Worm (Caenorhabditis elegans) whole organism, L2 larva: ENCODE results near the gene C07A9.5.

ENCODE experiments used
- sma-9 ChIP-seq, 2 experiments: fragments of 150-350 bp in 1 of 2; sonication (generic microtip) in 1 of 2; optimal IDR thresholded peaks; 2 replicates each; lab custom pipeline; 2014 to 2016; ENCODE audit warnings: missing genetic modification characterization in 2 of 2, mild to moderate bottlenecking in 1 of 2, missing biosample characterization in 1 of 2, missing compliant biosample characterization in 1 of 2, missing genetic modification reagents in 1 of 2, moderate library complexity in 1 of 2
- unc-62 ChIP-seq: fragments of 150-350 bp; optimal IDR thresholded peaks from 2 replicates; lab custom pipeline; 2014; ENCODE audit warnings: missing biosample characterization, missing genetic modification reagents, missing genetic modification characterization

ce11 chrIII:9646440-9647021 lies 36.1 kb downstream of the C07A9.5 start:
- TF ChIP-seq unc-62 (GFP tag; lab: Kevin White, UChicago) = no peak
- TF ChIP-seq sma-9 (GFP tag; optimal IDR thresholded peaks at IDR 0.05; lab: Kevin White, UChicago) = peak; percentile 50
- TF ChIP-seq sma-9 (tag; optimal IDR thresholded peaks at IDR 0.05; lab: Kevin White, UChicago) = no peak
